Worm (Caenorhabditis elegans) whole organism, L4 larva: ENCODE results near the gene wrt-5.
A peak's percentile ranks its signal among the peaks of the same experiment; 100 is the strongest.

Source experiments
- D1046.2 ChIP-seq: fragments of 200-800 bp; sonication (Bioruptor generic); IDR thresholded peaks from 2 replicates; pipeline ENCODE4 v1.3.6; 2022; ENCODE audit warnings: missing genetic modification characterization, missing compliant biosample characterization
- F26F4.8 ChIP-seq: fragments of 200-800 bp; sonication (Bioruptor generic); conservative IDR thresholded peaks from 2 replicates; pipeline ENCODE4 v1.3.6; 2022; ENCODE audit warnings: missing genetic modification characterization, missing compliant biosample characterization
- Y48G9A.11 ChIP-seq: fragments of 200-800 bp; sonication (Bioruptor generic); IDR thresholded peaks from 2 replicates; pipeline ENCODE4 v1.3.6; 2022; ENCODE audit warnings: missing genetic modification reagents, missing genetic modification characterization, missing compliant biosample characterization
- aha-1 ChIP-seq: fragments of 150-350 bp; peaks from one replicate; lab custom pipeline; 2014; ENCODE audit warnings: missing biosample characterization, missing genetic modification characterization
- ama-1 ChIP-seq: fragments of 150-350 bp; optimal IDR thresholded peaks from 2 replicates; lab custom pipeline; 2014; ENCODE audit warnings: inconsistent platforms, mixed read lengths
- arid-1 ChIP-seq: fragments of 200-800 bp; sonication (Bioruptor generic); conservative IDR thresholded peaks from 2 replicates; pipeline ENCODE4 v1.3.6; 2022; ENCODE audit warnings: missing genetic modification reagents, missing genetic modification characterization, missing compliant biosample characterization
- ceh-20 ChIP-seq: fragments of 200-800 bp; sonication (Bioruptor generic); IDR thresholded peaks from 2 replicates; pipeline ENCODE4 v1.3.6; 2022; ENCODE audit warnings: missing genetic modification reagents, missing genetic modification characterization, missing compliant biosample characterization
- ceh-28 ChIP-seq: fragments of 150-350 bp; optimal IDR thresholded peaks from 2 replicates; lab custom pipeline; 2014; ENCODE audit warnings: missing biosample characterization, missing genetic modification reagents, missing genetic modification characterization
- ceh-32 ChIP-seq: sonication (generic microtip); optimal IDR thresholded peaks from 2 replicates; lab custom pipeline; 2016; ENCODE audit warnings: mild to moderate bottlenecking, missing genetic modification characterization, missing compliant biosample characterization; ENCODE audit not compliant: poor library complexity
- ceh-44 ChIP-seq: fragments of 200-800 bp; sonication (Bioruptor generic); IDR thresholded peaks from 2 replicates; pipeline ENCODE4 v1.3.6; 2022; ENCODE audit warnings: missing genetic modification reagents, missing genetic modification characterization, missing compliant biosample characterization
- daf-16 ChIP-seq, 3 experiments: sonication (generic microtip); optimal IDR thresholded peaks; 2 replicates each; lab custom pipeline; 2016 to 2017; ENCODE audit warnings: missing genetic modification characterization in 3 of 3, missing genetic modification reagents in 3 of 3, mild to moderate bottlenecking in 2 of 3, missing compliant biosample characterization in 2 of 3, missing biosample characterization in 1 of 3, moderate library complexity in 1 of 3
- dmd-6 ChIP-seq: fragments of 200-800 bp; sonication (Bioruptor generic); IDR thresholded peaks from 2 replicates; pipeline ENCODE4 v1.3.6; 2022; ENCODE audit warnings: missing genetic modification reagents, missing genetic modification characterization, missing compliant biosample characterization
- duxl-1 ChIP-seq: sonication (generic microtip); optimal IDR thresholded peaks from 2 replicates; lab custom pipeline; 2016; ENCODE audit warnings: mild to moderate bottlenecking, missing genetic modification characterization, moderate library complexity, missing compliant biosample characterization; ENCODE audit not compliant: poor library complexity
- dve-1 ChIP-seq: sonication (generic microtip); optimal IDR thresholded peaks from 2 replicates; lab custom pipeline; 2017; ENCODE audit warnings: antibody characterized with exemption, mild to moderate bottlenecking, missing genetic modification characterization, missing compliant biosample characterization; ENCODE audit not compliant: insufficient read depth
- egl-43 ChIP-seq: fragments of 200-800 bp; sonication (Bioruptor generic); IDR thresholded peaks from 2 replicates; pipeline ENCODE4 v1.3.6; 2022; ENCODE audit warnings: missing genetic modification reagents, missing genetic modification characterization, missing compliant biosample characterization
- fos-1 ChIP-seq: fragments of 150-350 bp; optimal IDR thresholded peaks from 2 replicates; lab custom pipeline; 2014; ENCODE audit warnings: missing biosample characterization, missing genetic modification characterization
- hif-1 ChIP-seq, 2 experiments: sonication (generic microtip); optimal IDR thresholded peaks; 2 replicates each; lab custom pipeline; 2016 to 2017; ENCODE audit warnings: missing compliant biosample characterization in 2 of 2, missing genetic modification characterization in 2 of 2, missing genetic modification reagents in 2 of 2, missing genotype in 2 of 2, mild to moderate bottlenecking in 1 of 2
- hlh-11 ChIP-seq: fragments of 200-800 bp; sonication (Bioruptor generic); optimal IDR thresholded peaks from 2 replicates; lab custom pipeline; 2018; ENCODE audit warnings: mild to moderate bottlenecking, missing genetic modification characterization, missing compliant biosample characterization
- hmg-1.1 ChIP-seq: fragments of 200-800 bp; sonication (Bioruptor generic); IDR thresholded peaks from 2 replicates; pipeline ENCODE4 v1.3.6; 2022; ENCODE audit warnings: missing genetic modification reagents, missing genetic modification characterization, missing compliant biosample characterization
- lin-13 ChIP-seq: fragments of 150-350 bp; optimal IDR thresholded peaks from 2 replicates; lab custom pipeline; 2014; ENCODE audit warnings: missing biosample characterization, missing genetic modification reagents, missing genetic modification characterization
- lin-15B ChIP-seq: fragments of 150-350 bp; sonication (generic microtip); optimal IDR thresholded peaks from 3 replicates; lab custom pipeline; 2014; ENCODE audit warnings: missing biosample characterization, missing genetic modification characterization
- lin-38 ChIP-seq: fragments of 200-800 bp; sonication (Bioruptor generic); IDR thresholded peaks from 2 replicates; pipeline ENCODE4 v1.3.6; 2022; ENCODE audit warnings: missing genetic modification reagents, missing genetic modification characterization, missing compliant biosample characterization
- lsy-2 ChIP-seq, 2 experiments: fragments of 150-350 bp in 1 of 2; sonication (generic microtip) in 1 of 2; optimal IDR thresholded peaks; 2 replicates each; lab custom pipeline; 2014 to 2017; ENCODE audit warnings: missing biosample characterization in 2 of 2, missing genetic modification characterization in 2 of 2
- mdl-1 ChIP-seq, 2 experiments: fragments of 150-350 bp in 1 of 2; sonication (generic microtip) in 1 of 2; optimal IDR thresholded peaks; 2 replicates each; lab custom pipeline; 2014 to 2017; ENCODE audit warnings: missing biosample characterization in 2 of 2, missing genetic modification characterization in 2 of 2
- mdt-29 ChIP-seq: fragments of 200-800 bp; sonication (Bioruptor generic); IDR thresholded peaks from 2 replicates; pipeline ENCODE4 v1.3.6; 2022; ENCODE audit warnings: missing genetic modification reagents, missing genetic modification characterization, missing compliant biosample characterization
- mes-2 ChIP-seq: sonication (generic microtip); optimal IDR thresholded peaks from 2 replicates; lab custom pipeline; 2016; ENCODE audit warnings: missing genotype, mild to moderate bottlenecking, missing genetic modification characterization, missing compliant biosample characterization; ENCODE audit not compliant: poor library complexity, severe bottlenecking
- nhr-102 ChIP-seq: sonication (generic microtip); optimal IDR thresholded peaks from 2 replicates; lab custom pipeline; 2016; ENCODE audit warnings: mild to moderate bottlenecking, missing genetic modification characterization, moderate library complexity, missing compliant biosample characterization
- nhr-11 ChIP-seq: fragments of 150-350 bp; optimal IDR thresholded peaks from 2 replicates; lab custom pipeline; 2014; ENCODE audit warnings: missing biosample characterization, missing genetic modification characterization
- nhr-111 ChIP-seq: fragments of 200-800 bp; sonication (Bioruptor generic); optimal IDR thresholded peaks from 2 replicates; lab custom pipeline; 2018; ENCODE audit warnings: mild to moderate bottlenecking, missing genetic modification characterization, missing compliant biosample characterization
- nhr-237 ChIP-seq: sonication (generic microtip); optimal IDR thresholded peaks from 2 replicates; lab custom pipeline; 2017; ENCODE audit warnings: missing biosample characterization, missing genetic modification characterization
- nhr-28 ChIP-seq: fragments of 150-350 bp; optimal IDR thresholded peaks from 2 replicates; lab custom pipeline; 2014; ENCODE audit warnings: missing biosample characterization, missing genetic modification characterization
- nhr-41 ChIP-seq: fragments of 200-800 bp; sonication (Bioruptor generic); IDR thresholded peaks from 2 replicates; pipeline ENCODE4 v1.3.6; 2022; ENCODE audit warnings: missing genetic modification reagents, missing genetic modification characterization, missing compliant biosample characterization
- nhr-48 ChIP-seq: sonication (generic microtip); optimal IDR thresholded peaks from 2 replicates; lab custom pipeline; 2016; ENCODE audit warnings: mild to moderate bottlenecking, missing genetic modification characterization, missing compliant biosample characterization
- php-3 ChIP-seq: fragments of 200-800 bp; sonication (Bioruptor generic); IDR thresholded peaks from 2 replicates; pipeline ENCODE4 v1.3.6; 2022; ENCODE audit warnings: missing genetic modification reagents, missing genetic modification characterization, missing compliant biosample characterization
- pqm-1 ChIP-seq: sonication (generic microtip); optimal IDR thresholded peaks from 2 replicates; lab custom pipeline; 2017; ENCODE audit warnings: missing biosample characterization, missing genetic modification characterization
- skn-1 ChIP-seq: fragments of 150-350 bp; optimal IDR thresholded peaks from 2 replicates; lab custom pipeline; 2014; ENCODE audit warnings: missing biosample characterization, missing genetic modification characterization
- snpc-4 ChIP-seq: fragments of 150-350 bp; optimal IDR thresholded peaks from 2 replicates; lab custom pipeline; 2014; ENCODE audit warnings: missing biosample characterization, missing genetic modification characterization
- tra-1 ChIP-seq: fragments of 200-800 bp; sonication (Bioruptor generic); IDR thresholded peaks from 2 replicates; pipeline ENCODE4 v1.3.6; 2022; ENCODE audit warnings: missing genetic modification reagents, missing genetic modification characterization, missing compliant biosample characterization
- unc-130 ChIP-seq: sonication (generic microtip); optimal IDR thresholded peaks from 2 replicates; lab custom pipeline; 2016; ENCODE audit warnings: missing genetic modification reagents, missing genetic modification characterization, missing compliant biosample characterization
- unc-62 ChIP-seq, 3 experiments: fragments of 150-350 bp in 1 of 3; sonication (generic microtip); optimal IDR thresholded peaks in 2 of 3; peaks in 1 of 3; 1 replicate in 1 of 3; 2 replicates in 2 of 3; lab custom pipeline; 2014 to 2017; ENCODE audit warnings: missing biosample characterization in 3 of 3, missing genetic modification characterization in 3 of 3, missing genetic modification reagents in 3 of 3, missing genotype in 1 of 3
- vab-7 ChIP-seq: fragments of 200-800 bp; sonication (Bioruptor generic); IDR thresholded peaks from 2 replicates; pipeline ENCODE4 v1.3.6; 2022; ENCODE audit warnings: missing genetic modification reagents, missing genetic modification characterization, missing compliant biosample characterization
- zip-11 ChIP-seq: fragments of 200-800 bp; sonication (Bioruptor generic); IDR thresholded peaks from 2 replicates; pipeline ENCODE4 v1.3.6; 2022; ENCODE audit warnings: missing genetic modification characterization, missing compliant biosample characterization
- ztf-7 ChIP-seq: fragments of 150-350 bp; optimal IDR thresholded peaks from 2 replicates; lab custom pipeline; 2014; ENCODE audit warnings: missing biosample characterization, missing genetic modification characterization

wrt-5 gene

ce11 chrIV:4024159-4025004 lies 27.1 kb downstream of the wrt-5 start (continued):
- TF ChIP-seq ama-1 (no peak), snpc-4 (tag; lab: Kevin White, UChicago) (no peak), unc-62 (GFP tag; optimal IDR thresholded peaks at IDR 0.05 in 1 of 2; lab: Kevin White, UChicago) (peak in 1 of 2 experiments; percentile 55), unc-62 (tag; optimal IDR thresholded peaks at IDR 0.05; lab: Kevin White, UChicago) (no peak), egl-43 (GFP tag; lab: Robert Waterston, UW) (peak; percentile 64; the same call in 1 of the 2 replicates), dve-1 (peak; percentile 90), duxl-1 (tag; lab: Kevin White, UChicago) (peak; percentile 23), nhr-41 (no peak), ceh-44 (GFP tag; lab: Robert Waterston, UW) (no peak), unc-130 (GFP tag; lab: Kevin White, UChicago) (no peak), ceh-32 (no peak), lsy-2 (tag; optimal IDR thresholded peaks at IDR 0.05; lab: Kevin White, UChicago) (peak in 1 of 2 experiments; percentile 63), lin-38 (GFP tag; lab: Robert Waterston, UW) (no peak), hmg-1.1 (peak; percentile 70), nhr-48 (tag; lab: Kevin White, UChicago) (peak; percentile 68)
- TF ChIP-seq, all 104 proteins: peak for 35

- TF ChIP-seq nhr-237 (no peak), nhr-11 (tag; lab: Kevin White, UChicago) (peak; percentile 57), D1046.2 (GFP tag; lab: Robert Waterston, UW) (no peak), nhr-102 (no peak), snpc-4 (tag; lab: Kevin White, UChicago) (no peak), unc-62 (GFP tag; optimal IDR thresholded peaks at IDR 0.05 in 1 of 2; lab: Kevin White, UChicago) (peak in 1 of 2 experiments; percentile 81), unc-62 (tag; optimal IDR thresholded peaks at IDR 0.05; lab: Kevin White, UChicago) (no peak), hlh-11 (tag; lab: Kevin White, UChicago) (peak; percentile 33), arid-1 (GFP tag; lab: Robert Waterston, UW) (no peak), fos-1 (tag; lab: Kevin White, UChicago) (no peak), Y48G9A.11 (no peak), zip-11 (GFP tag; lab: Robert Waterston, UW) (no peak), skn-1 (tag; lab: Kevin White, UChicago) (no peak), ceh-28 (tag; lab: Kevin White, UChicago) (peak; percentile 5), lin-15B (tag; lab: Kevin White, UChicago) (no peak), mdl-1 (tag; optimal IDR thresholded peaks at IDR 0.05; lab: Kevin White, UChicago) (peak; percentile 1 to 34), lsy-2 (tag; optimal IDR thresholded peaks at IDR 0.05; lab: Kevin White, UChicago) (no peak), daf-16 (GFP tag; optimal IDR thresholded peaks at IDR 0.05; lab: Kevin White, UChicago) (peak in 1 of 2 experiments; percentile 87), daf-16 (tag; optimal IDR thresholded peaks at IDR 0.05; lab: Kevin White, UChicago) (peak; percentile 79), dmd-6 (peak; percentile 44), nhr-28 (peak; percentile 71), ztf-7 (tag; lab: Kevin White, UChicago) (no peak), hif-1 (tag; optimal IDR thresholded peaks at IDR 0.05; lab: Kevin White, UChicago) (peak in 1 of 2 experiments; percentile 68), dve-1 (peak; percentile 50), F26F4.8 (GFP tag; lab: Robert Waterston, UW) (no peak), nhr-111 (GFP tag; lab: Kevin White, UChicago) (no peak), tra-1 (GFP tag; lab: Robert Waterston, UW) (no peak), lin-38 (GFP tag; lab: Robert Waterston, UW) (no peak), lin-13 (no peak), pqm-1 (tag; lab: Kevin White, UChicago) (peak; percentile 31), php-3 (GFP tag; lab: Robert Waterston, UW) (peak; percentile 92), aha-1 (tag; lab: Kevin White, UChicago) (peak; percentile 50), mdt-29 (GFP tag; lab: Robert Waterston, UW) (no peak), vab-7 (GFP tag; lab: Robert Waterston, UW) (no peak), mes-2 (tag; lab: Kevin White, UChicago) (peak; percentile 11), ceh-20 (GFP tag; lab: Robert Waterston, UW) (peak; percentile 68; the same call in 1 of the 2 replicates)
Measured at ce11 chrIV:4021847-4022780, 29.3 kb downstream of the wrt-5 start.
